Fruit fly (Drosophila melanogaster) whole organism, embryonic: ENCODE measurements around the gene gpp.

Source experiments
- Abd-B ChIP-seq: fragments of 200-800 bp; sonication (Bioruptor generic); optimal IDR thresholded peaks from 2 replicates; lab custom pipeline; 2018; ENCODE audit warnings: missing biosample characterization, mild to moderate bottlenecking, missing genetic modification characterization, moderate library complexity
- Adf1 ChIP-seq: fragments of 200-800 bp; sonication (Bioruptor generic); IDR thresholded peaks from 2 replicates; pipeline ENCODE4 v1.3.6; 2022; ENCODE audit warnings: missing biosample characterization, missing genetic modification characterization
- BEAF-32 ChIP-seq: fragments of 200-800 bp; sonication (Bioruptor generic); optimal IDR thresholded peaks from 3 replicates; lab custom pipeline; 2017; ENCODE audit warnings: missing biosample characterization, missing genetic modification characterization, mild to moderate bottlenecking, moderate library complexity, missing genetic modification reagents
- Bgb ChIP-seq: fragments of 200-800 bp; sonication (Bioruptor generic); IDR thresholded peaks from 2 replicates; pipeline ENCODE4 v1.3.6; 2022; ENCODE audit warnings: missing biosample characterization, missing genetic modification characterization; ENCODE audit not compliant: partially characterized antibody
- CG11456 ChIP-seq: fragments of 200-800 bp; sonication (Bioruptor generic); IDR thresholded peaks from 3 replicates; pipeline ENCODE4 v1.3.6; 2022; ENCODE audit warnings: missing biosample characterization, missing genetic modification characterization
- CG12071 ChIP-seq: fragments of 200-800 bp; sonication (Bioruptor generic); optimal IDR thresholded peaks from 3 replicates; lab custom pipeline; 2018; ENCODE audit warnings: missing biosample characterization, mild to moderate bottlenecking, missing genetic modification characterization
- CG12155 ChIP-seq: fragments of 200-800 bp; sonication (Bioruptor generic); optimal IDR thresholded peaks from 3 replicates; lab custom pipeline; 2016; ENCODE audit warnings: missing biosample characterization, missing genetic modification characterization
- CG12299 ChIP-seq: fragments of 200-800 bp; sonication (Bioruptor generic); optimal IDR thresholded peaks from 2 replicates; lab custom pipeline; 2018; ENCODE audit warnings: missing biosample characterization, mild to moderate bottlenecking, missing genetic modification characterization
- CG13287 ChIP-seq: fragments of 200-800 bp; sonication (Bioruptor generic); IDR thresholded peaks from 2 replicates; pipeline ENCODE4 v1.3.6; 2022; ENCODE audit warnings: missing biosample characterization, missing genetic modification characterization; ENCODE audit not compliant: partially characterized antibody
- CG13296 ChIP-seq: fragments of 200-800 bp; sonication (Bioruptor generic); optimal IDR thresholded peaks from 3 replicates; lab custom pipeline; 2018; ENCODE audit warnings: missing biosample characterization, mild to moderate bottlenecking, missing genetic modification characterization
- CG14860 ChIP-seq: fragments of 200-800 bp; sonication (Bioruptor generic); IDR thresholded peaks from 3 replicates; pipeline ENCODE4 v1.3.6; 2022; ENCODE audit warnings: missing biosample characterization, missing genetic modification characterization; ENCODE audit not compliant: partially characterized antibody
- CG16813 ChIP-seq: fragments of 200-800 bp; sonication (Bioruptor generic); IDR thresholded peaks from 3 replicates; pipeline ENCODE4 v1.3.6; 2022; ENCODE audit warnings: missing biosample characterization, missing genetic modification characterization; ENCODE audit not compliant: partially characterized antibody
- CG17186 ChIP-seq: fragments of 200-800 bp; sonication (Bioruptor generic); optimal IDR thresholded peaks from 3 replicates; lab custom pipeline; 2017; ENCODE audit warnings: missing biosample characterization, missing genetic modification reagents, missing genetic modification characterization
- CG2129 ChIP-seq: fragments of 200-800 bp; sonication (Bioruptor generic); IDR thresholded peaks from 2 replicates; pipeline ENCODE4 v1.3.6; 2022; ENCODE audit warnings: missing biosample characterization, missing genetic modification characterization; ENCODE audit not compliant: partially characterized antibody
- CG34224 ChIP-seq: fragments of 200-800 bp; sonication (Bioruptor generic); IDR thresholded peaks from 3 replicates; pipeline ENCODE4 v1.3.6; 2022; ENCODE audit warnings: missing biosample characterization, missing genetic modification characterization; ENCODE audit not compliant: partially characterized antibody
- CG3726 ChIP-seq: fragments of 200-800 bp; sonication (Bioruptor generic); IDR thresholded peaks from 3 replicates; pipeline ENCODE4, ENCODE4 v1.3.6; 2022; ENCODE audit warnings: missing biosample characterization, missing genetic modification characterization
- CG3838 ChIP-seq: fragments of 200-800 bp; sonication (Bioruptor generic); optimal IDR thresholded peaks from 3 replicates; lab custom pipeline; 2016; ENCODE audit warnings: missing biosample characterization, missing genetic modification characterization
- CG42726 ChIP-seq: fragments of 200-800 bp; sonication (Bioruptor generic); IDR thresholded peaks from 2 replicates; pipeline ENCODE4 v1.3.6; 2022; ENCODE audit warnings: missing biosample characterization, missing genetic modification characterization; ENCODE audit not compliant: partially characterized antibody
- CG8765 ChIP-seq: fragments of 200-800 bp; sonication (Bioruptor generic); IDR thresholded peaks from 2 replicates; pipeline ENCODE4 v1.3.6; 2022; ENCODE audit warnings: missing biosample characterization, missing genetic modification characterization
- CG8924 ChIP-seq: fragments of 200-800 bp; optimal IDR thresholded peaks from 3 replicates; lab custom pipeline; 2019; ENCODE audit warnings: missing biosample characterization, mild to moderate bottlenecking, missing genetic modification characterization, moderate library complexity
- Ets97D ChIP-seq: fragments of 200-800 bp; sonication (Bioruptor generic); optimal IDR thresholded peaks from 3 replicates; lab custom pipeline; 2016; ENCODE audit warnings: missing biosample characterization, missing genetic modification characterization
- Hr51 ChIP-seq, 2 experiments: fragments of 200-800 bp; sonication (Bioruptor generic); optimal IDR thresholded peaks; 2 replicates in 1 of 2; 3 replicates in 1 of 2; lab custom pipeline; 2016 to 2018; ENCODE audit warnings: missing biosample characterization in 2 of 2, missing genetic modification characterization in 2 of 2, mild to moderate bottlenecking in 1 of 2, moderate library complexity in 1 of 2
- MBD-R2 ChIP-seq: fragments of 200-800 bp; sonication (Bioruptor generic); IDR thresholded peaks from 2 replicates; pipeline ENCODE4 v1.3.6; 2022; ENCODE audit warnings: missing biosample characterization, missing genetic modification characterization
- Meics ChIP-seq: fragments of 200-800 bp; sonication (Bioruptor generic); optimal IDR thresholded peaks from 2 replicates; lab custom pipeline; 2017; ENCODE audit warnings: missing biosample characterization, mild to moderate bottlenecking, missing genetic modification characterization
- Pdp1 ChIP-seq, 2 experiments: fragments of 200-800 bp; sonication (Bioruptor generic); optimal IDR thresholded peaks; 3 replicates each; lab custom pipeline; 2016; ENCODE audit warnings: missing biosample characterization in 2 of 2, missing genetic modification characterization in 2 of 2, mild to moderate bottlenecking in 1 of 2, moderate library complexity in 1 of 2
- Rx ChIP-seq: fragments of 200-800 bp; sonication (Bioruptor generic); IDR thresholded peaks from 2 replicates; pipeline ENCODE4 v1.3.6; 2022; ENCODE audit warnings: missing biosample characterization, missing genetic modification characterization
- TFAM ChIP-seq: fragments of 200-800 bp; sonication (Bioruptor generic); optimal IDR thresholded peaks from 2 replicates; lab custom pipeline; 2017; ENCODE audit warnings: missing biosample characterization, missing genetic modification characterization, inconsistent platforms
- Trl ChIP-seq, 3 experiments: fragments of >200 bp in 2 of 3; fragments of 200-800 bp in 1 of 3; sonication (Bioruptor generic) in 1 of 3; optimal IDR thresholded peaks; 2 replicates in 1 of 3; 3 replicates in 2 of 3; lab custom pipeline; 2016 to 2017; ENCODE audit warnings: missing biosample characterization in 1 of 3, missing genetic modification characterization in 1 of 3
- Vsx1 ChIP-seq: fragments of 200-800 bp; sonication (Bioruptor generic); optimal IDR thresholded peaks from 2 replicates; lab custom pipeline; 2017; ENCODE audit warnings: missing biosample characterization, mild to moderate bottlenecking, missing genetic modification characterization, missing genetic modification reagents
- Xbp1 ChIP-seq: fragments of 200-800 bp; sonication (Bioruptor generic); optimal IDR thresholded peaks from 3 replicates; lab custom pipeline; 2016; ENCODE audit warnings: missing biosample characterization, mild to moderate bottlenecking, missing genetic modification characterization
- ab ChIP-seq: fragments of 200-800 bp; sonication (Bioruptor generic); optimal IDR thresholded peaks from 2 replicates; lab custom pipeline; 2016; ENCODE audit warnings: missing biosample characterization, missing genetic modification characterization
- ase ChIP-seq: fragments of 200-800 bp; sonication (Bioruptor generic); IDR thresholded peaks from 3 replicates; pipeline ENCODE4 v1.3.6; 2022; ENCODE audit warnings: missing biosample characterization, missing genetic modification characterization
- chif ChIP-seq, 2 experiments: fragments of 200-800 bp; sonication (Bioruptor generic); optimal IDR thresholded peaks; 3 replicates each; lab custom pipeline; 2016; ENCODE audit warnings: missing biosample characterization in 2 of 2, missing genetic modification characterization in 2 of 2
- ci ChIP-seq: fragments of 200-800 bp; sonication (Bioruptor generic); IDR thresholded peaks from 3 replicates; pipeline ENCODE4 v1.3.6; 2022; ENCODE audit warnings: missing biosample characterization, missing genetic modification characterization
- cwo ChIP-seq: fragments of 200-800 bp; sonication (Bioruptor generic); optimal IDR thresholded peaks from 3 replicates; lab custom pipeline; 2017; ENCODE audit warnings: missing biosample characterization, missing genetic modification characterization, mild to moderate bottlenecking, moderate library complexity, missing genetic modification reagents
- da ChIP-seq: fragments of 200-800 bp; sonication (Bioruptor generic); optimal IDR thresholded peaks from 2 replicates; lab custom pipeline; 2016; ENCODE audit warnings: missing biosample characterization, missing genetic modification characterization
- fd3F ChIP-seq: fragments of 200-800 bp; sonication (Bioruptor generic); optimal IDR thresholded peaks from 2 replicates; lab custom pipeline; 2018; ENCODE audit warnings: missing biosample characterization, mild to moderate bottlenecking, missing genetic modification characterization, moderate library complexity
- ham ChIP-seq: fragments of 200-800 bp; sonication (Bioruptor generic); IDR thresholded peaks from 2 replicates; pipeline ENCODE4 v1.3.6; 2022; ENCODE audit warnings: missing biosample characterization, missing genetic modification characterization
- jing ChIP-seq: fragments of 200-800 bp; sonication (Bioruptor generic); optimal IDR thresholded peaks from 2 replicates; lab custom pipeline; 2018; ENCODE audit warnings: missing biosample characterization, mild to moderate bottlenecking, missing genetic modification characterization
- lbe ChIP-seq: fragments of 200-800 bp; sonication (Bioruptor generic); optimal IDR thresholded peaks from 2 replicates; lab custom pipeline; 2016; ENCODE audit warnings: missing biosample characterization, mild to moderate bottlenecking, missing genetic modification characterization
- lov ChIP-seq, 2 experiments: fragments of 200-800 bp in 1 of 2; fragments of >200 bp in 1 of 2; sonication (Bioruptor generic) in 1 of 2; IDR thresholded peaks in 1 of 2; optimal IDR thresholded peaks in 1 of 2; 2 replicates in 1 of 2; 3 replicates in 1 of 2; pipeline versions ENCODE4 v1.3.6 to Lab custom; 2017 to 2022; ENCODE audit warnings: missing biosample characterization in 1 of 2, missing genetic modification characterization in 1 of 2
- pnt ChIP-seq: fragments of 200-800 bp; sonication (Bioruptor generic); optimal IDR thresholded peaks from 3 replicates; lab custom pipeline; 2016; ENCODE audit warnings: missing biosample characterization, missing genetic modification characterization
- pros ChIP-seq: fragments of 200-800 bp; sonication (Bioruptor generic); optimal IDR thresholded peaks from 3 replicates; lab custom pipeline; 2019; ENCODE audit warnings: missing biosample characterization, mild to moderate bottlenecking, missing genetic modification characterization, moderate library complexity
- psq ChIP-seq: fragments of 200-800 bp; sonication (Bioruptor generic); optimal IDR thresholded peaks from 2 replicates; lab custom pipeline; 2017; ENCODE audit warnings: missing biosample characterization, missing genetic modification characterization
- sens ChIP-seq: fragments of 200-800 bp; sonication (Bioruptor generic); peaks from one replicate; lab custom pipeline; 2016; ENCODE audit warnings: missing biosample characterization, missing genetic modification characterization
- sima ChIP-seq: fragments of 200-800 bp; sonication (Bioruptor generic); optimal IDR thresholded peaks from 2 replicates; lab custom pipeline; 2016; ENCODE audit warnings: missing biosample characterization, missing genetic modification characterization
- sqz ChIP-seq: fragments of 200-800 bp; sonication (Bioruptor generic); optimal IDR thresholded peaks from 3 replicates; lab custom pipeline; 2018; ENCODE audit warnings: missing biosample characterization, mild to moderate bottlenecking, missing genetic modification characterization
- tll ChIP-seq, 2 experiments: fragments of 200-800 bp in 1 of 2; fragments of >200 bp in 1 of 2; sonication (Bioruptor generic) in 1 of 2; optimal IDR thresholded peaks; 2 replicates each; lab custom pipeline; 2017 to 2019; ENCODE audit warnings: missing biosample characterization in 2 of 2, missing genetic modification characterization in 2 of 2, mild to moderate bottlenecking in 1 of 2, moderate library complexity in 1 of 2

gpp gene

dm6 chr3R:6416242-6416641 lies 9.6 kb downstream of the gpp start (continued):
- TF ChIP-seq ham (peak; percentile 33; the same call in 1 of the 2 replicates), CG34224 (no peak), sqz (GFP tag; lab: Kevin White, UChicago) (no peak), sima (GFP tag; lab: Kevin White, UChicago) (peak; percentile 55), jing (GFP tag; lab: Kevin White, UChicago) (peak; percentile 59), cwo (GFP tag; lab: Kevin White, UChicago) (peak; percentile 85), Xbp1 (GFP tag; lab: Kevin White, UChicago) (peak; percentile 75), Rx (peak; percentile 86), lbe (GFP tag; lab: Kevin White, UChicago) (no peak), Meics (GFP tag; lab: Kevin White, UChicago) (peak; percentile 89), ci (GFP tag; lab: Robert Waterston, UW) (peak; percentile 88), Hr51 (GFP tag; optimal IDR thresholded peaks at IDR 0.05; lab: Kevin White, UChicago) (peak; percentile 50 to 72), Vsx1 (GFP tag; lab: Kevin White, UChicago) (no peak), CG2129 (GFP tag; lab: Robert Waterston, UW) (no peak), CG11456 (GFP tag; lab: Robert Waterston, UW) (peak; percentile 84), sens (GFP tag; lab: Kevin White, UChicago) (peak; percentile 89), Trl (optimal IDR thresholded peaks at IDR 0.05; lab: Kevin White, UChicago) (no peak), Trl (GFP tag; optimal IDR thresholded peaks at IDR 0.05; lab: Kevin White, UChicago) (peak; percentile 73), CG3838 (GFP tag; lab: Kevin White, UChicago) (peak; percentile 26), CG16813 (GFP tag; lab: Robert Waterston, UW) (no peak), CG8765 (peak; percentile 70; the same call in 1 of the 2 replicates), chif (GFP tag; optimal IDR thresholded peaks at IDR 0.05; lab: Kevin White, UChicago) (peak; percentile 29 to 35), CG12299 (peak; percentile 28), ase (peak; percentile 79; the same call in 2 of the 3 replicates), CG13287 (no peak), CG12155 (GFP tag; lab: Kevin White, UChicago) (peak; percentile 66), Adf1 (GFP tag; lab: Robert Waterston, UW) (peak; percentile 49), lov (optimal IDR thresholded peaks at IDR 0.05; lab: Kevin White, UChicago) (no peak), lov (GFP tag; IDR thresholded peaks at IDR 0.05; lab: Robert Waterston, UW) (peak; percentile 71; the same call in 1 of the 3 replicates), Ets97D (GFP tag; lab: Kevin White, UChicago) (peak; percentile 22), pnt (GFP tag; lab: Kevin White, UChicago) (peak; percentile 70), pros (no peak), CG12071 (peak; percentile 90), Pdp1 (GFP tag; optimal IDR thresholded peaks at IDR 0.05; lab: Kevin White, UChicago) (peak; percentile 64 to 72), CG8924 (tag; lab: Kevin White, UChicago) (peak; percentile 70), tll (GFP tag; optimal IDR thresholded peaks at IDR 0.05; lab: Kevin White, UChicago) (no peak), MBD-R2 (GFP tag; lab: Robert Waterston, UW) (peak; percentile 54; the same call in 1 of the 2 replicates), Bgb (GFP tag; lab: Robert Waterston, UW) (no peak), CG42726 (GFP tag; lab: Robert Waterston, UW) (no peak), Abd-B (GFP tag; lab: Kevin White, UChicago) (peak; percentile 10), TFAM (no peak), ab (peak; percentile 18), fd3F (GFP tag; lab: Kevin White, UChicago) (peak; percentile 60), BEAF-32 (GFP tag; lab: Kevin White, UChicago) (no peak), CG3726 (GFP tag; lab: Robert Waterston, UW) (peak; percentile 58; the same call in 1 of the 3 replicates), CG13296 (GFP tag; lab: Kevin White, UChicago) (peak; percentile 73), CG17186 (no peak), da (GFP tag; lab: Kevin White, UChicago) (no peak), psq (no peak), CG14860 (no peak)
